Fruit fly (Drosophila melanogaster) whole organism, prepupa: ENCODE results near the gene CG43400.

Experiments used
- Blimp-1 ChIP-seq: fragments of 200-800 bp; sonication (Bioruptor generic); optimal IDR thresholded peaks from 3 replicates; lab custom pipeline; 2017; ENCODE audit warnings: missing biosample characterization, missing genetic modification characterization, mild to moderate bottlenecking, moderate library complexity, missing genetic modification reagents
- CG10631 ChIP-seq: fragments of 200-800 bp; sonication (Bioruptor generic); optimal IDR thresholded peaks from 2 replicates; lab custom pipeline; 2016; ENCODE audit warnings: missing biosample characterization, missing genetic modification characterization
- CG10669 ChIP-seq: fragments of 200-800 bp; sonication (Bioruptor generic); optimal IDR thresholded peaks from 3 replicates; lab custom pipeline; 2018; ENCODE audit warnings: missing biosample characterization, mild to moderate bottlenecking, missing genetic modification characterization, moderate library complexity
- CG11294 ChIP-seq: fragments of 200-800 bp; sonication (Bioruptor generic); IDR thresholded peaks from 2 replicates; pipeline ENCODE4 v1.3.6; 2022; ENCODE audit warnings: missing biosample characterization, missing genetic modification characterization
- CG11762 ChIP-seq: fragments of 200-800 bp; sonication (Bioruptor generic); optimal IDR thresholded peaks from 3 replicates; lab custom pipeline; 2016; ENCODE audit warnings: missing biosample characterization, missing genetic modification characterization; ENCODE audit not compliant: insufficient read depth
- CG11902 ChIP-seq: fragments of 200-800 bp; sonication (Bioruptor generic); optimal IDR thresholded peaks from 3 replicates; lab custom pipeline; 2016; ENCODE audit warnings: missing biosample characterization, missing genetic modification characterization
- CG15336 ChIP-seq: fragments of 200-800 bp; sonication (Bioruptor generic); IDR thresholded peaks from 2 replicates; pipeline ENCODE4 v1.3.6; 2022; ENCODE audit warnings: missing biosample characterization, missing genetic modification characterization
- CG31627 ChIP-seq: fragments of 200-800 bp; sonication (Bioruptor generic); optimal IDR thresholded peaks from 3 replicates; lab custom pipeline; 2016; ENCODE audit warnings: missing biosample characterization, missing genetic modification characterization
- CG34406 ChIP-seq: fragments of 200-800 bp; sonication (Bioruptor generic); optimal IDR thresholded peaks from 3 replicates; lab custom pipeline; 2016; ENCODE audit warnings: missing biosample characterization, missing genetic modification characterization
- CG3919 ChIP-seq: fragments of 200-800 bp; sonication (Bioruptor generic); optimal IDR thresholded peaks from 3 replicates; lab custom pipeline; 2016; ENCODE audit warnings: missing biosample characterization, missing genetic modification characterization
- CG4318 ChIP-seq: fragments of 200-800 bp; sonication (Bioruptor generic); optimal IDR thresholded peaks from 3 replicates; lab custom pipeline; 2017; ENCODE audit warnings: missing biosample characterization, mild to moderate bottlenecking, missing genetic modification characterization
- CG6276 ChIP-seq: fragments of 200-800 bp; sonication (Bioruptor generic); optimal IDR thresholded peaks from 2 replicates; lab custom pipeline; 2017; ENCODE audit warnings: missing biosample characterization, mild to moderate bottlenecking, missing genetic modification characterization
- CG6792 ChIP-seq: fragments of 200-800 bp; sonication (Bioruptor generic); optimal IDR thresholded peaks from 3 replicates; lab custom pipeline; 2016; ENCODE audit warnings: missing biosample characterization, missing genetic modification characterization
- CG6808 ChIP-seq: fragments of 200-800 bp; sonication (Bioruptor generic); optimal IDR thresholded peaks from 3 replicates; lab custom pipeline; 2017; ENCODE audit warnings: missing biosample characterization, missing genetic modification characterization, mild to moderate bottlenecking, moderate library complexity, missing genetic modification reagents
- CG7368 ChIP-seq: fragments of 200-800 bp; sonication (Bioruptor generic); optimal IDR thresholded peaks from 3 replicates; lab custom pipeline; 2016; ENCODE audit warnings: missing biosample characterization, missing genetic modification characterization
- CG8119 ChIP-seq: fragments of 200-800 bp; sonication (Bioruptor generic); IDR thresholded peaks from 3 replicates; pipeline ENCODE4 v1.3.6; 2022; ENCODE audit warnings: missing biosample characterization, missing genetic modification characterization
- CG8319 ChIP-seq: fragments of 200-800 bp; sonication (Bioruptor generic); optimal IDR thresholded peaks from 3 replicates; lab custom pipeline; 2016; ENCODE audit warnings: missing biosample characterization, missing genetic modification characterization
- CG9139 ChIP-seq: fragments of 200-800 bp; sonication (Bioruptor generic); optimal IDR thresholded peaks from 3 replicates; lab custom pipeline; 2017; ENCODE audit warnings: missing biosample characterization, mild to moderate bottlenecking, missing genetic modification characterization
- Eip75B ChIP-seq: fragments of 200-800 bp; sonication (Bioruptor generic); optimal IDR thresholded peaks from 3 replicates; lab custom pipeline; 2016; ENCODE audit warnings: missing biosample characterization, missing genetic modification characterization
- Eip78C ChIP-seq: fragments of 200-800 bp; sonication (Bioruptor generic); peaks from one replicate; lab custom pipeline; 2016; ENCODE audit warnings: missing biosample characterization, missing genetic modification characterization
- Eip93F ChIP-seq: fragments of 200-800 bp; sonication (Bioruptor generic); optimal IDR thresholded peaks from 2 replicates; lab custom pipeline; 2016; ENCODE audit warnings: missing biosample characterization, mild to moderate bottlenecking, missing genetic modification characterization
- Ets21C ChIP-seq: fragments of 200-800 bp; sonication (Bioruptor generic); optimal IDR thresholded peaks from 3 replicates; lab custom pipeline; 2016; ENCODE audit warnings: missing biosample characterization, missing genetic modification characterization
- Ets96B ChIP-seq: fragments of 200-800 bp; optimal IDR thresholded peaks from 2 replicates; lab custom pipeline; 2019; ENCODE audit warnings: missing biosample characterization, mild to moderate bottlenecking, missing genetic modification characterization, moderate library complexity
- Gug ChIP-seq: fragments of 200-800 bp; sonication (Bioruptor generic); IDR thresholded peaks from 2 replicates; pipeline ENCODE4 v1.3.6; 2022; ENCODE audit warnings: missing biosample characterization, missing genetic modification characterization
- Hr38 ChIP-seq: sonication (Bioruptor generic); optimal IDR thresholded peaks from 2 replicates; lab custom pipeline; 2016; ENCODE audit warnings: missing biosample characterization, missing genetic modification characterization
- Hr39 ChIP-seq: fragments of 200-800 bp; sonication (Bioruptor generic); optimal IDR thresholded peaks from 2 replicates; lab custom pipeline; 2016; ENCODE audit warnings: missing biosample characterization, missing genetic modification characterization
- Hr4 ChIP-seq: fragments of 200-800 bp; sonication (Bioruptor generic); optimal IDR thresholded peaks from 3 replicates; lab custom pipeline; 2016; ENCODE audit warnings: missing biosample characterization, missing genetic modification characterization
- Lpt ChIP-seq: fragments of 200-800 bp; sonication (Bioruptor generic); optimal IDR thresholded peaks from 3 replicates; lab custom pipeline; 2016; ENCODE audit warnings: missing biosample characterization, missing genetic modification characterization
- Met ChIP-seq: fragments of 200-800 bp; sonication (Bioruptor generic); optimal IDR thresholded peaks from 3 replicates; lab custom pipeline; 2016; ENCODE audit warnings: missing biosample characterization, missing genetic modification characterization
- OdsH ChIP-seq: fragments of 200-800 bp; sonication (Bioruptor generic); optimal IDR thresholded peaks from 3 replicates; lab custom pipeline; 2016; ENCODE audit warnings: missing biosample characterization, missing genetic modification characterization
- Smox ChIP-seq: fragments of 200-800 bp; sonication (Bioruptor generic); optimal IDR thresholded peaks from 3 replicates; lab custom pipeline; 2016; ENCODE audit warnings: missing biosample characterization, missing genetic modification characterization
- Sox102F ChIP-seq: fragments of 200-800 bp; sonication (Bioruptor generic); optimal IDR thresholded peaks from 2 replicates; lab custom pipeline; 2016; ENCODE audit warnings: missing biosample characterization, mild to moderate bottlenecking, missing genetic modification characterization
- Sox15 ChIP-seq: fragments of 200-800 bp; sonication (Bioruptor generic); optimal IDR thresholded peaks from 3 replicates; lab custom pipeline; 2016; ENCODE audit warnings: missing biosample characterization, missing genetic modification characterization
- achi ChIP-seq: fragments of 200-800 bp; sonication (Bioruptor generic); optimal IDR thresholded peaks from 3 replicates; lab custom pipeline; 2016; ENCODE audit warnings: missing biosample characterization, missing genetic modification characterization
- cyc ChIP-seq: fragments of 200-800 bp; sonication (Bioruptor generic); optimal IDR thresholded peaks from 3 replicates; lab custom pipeline; 2016; ENCODE audit warnings: missing biosample characterization, missing genetic modification characterization
- dac ChIP-seq: fragments of 200-800 bp; sonication (Bioruptor generic); optimal IDR thresholded peaks from 2 replicates; lab custom pipeline; 2017; ENCODE audit warnings: missing biosample characterization, mild to moderate bottlenecking, missing genetic modification characterization
- dsx ChIP-seq: fragments of 200-800 bp; optimal IDR thresholded peaks from 3 replicates; lab custom pipeline; 2019; ENCODE audit warnings: missing biosample characterization, mild to moderate bottlenecking, missing genetic modification characterization, moderate library complexity; ENCODE audit not compliant: poor library complexity, severe bottlenecking
- esn ChIP-seq: fragments of 200-800 bp; sonication (Bioruptor generic); optimal IDR thresholded peaks from 2 replicates; lab custom pipeline; 2016; ENCODE audit warnings: missing biosample characterization, mild to moderate bottlenecking, missing genetic modification characterization, moderate library complexity
- fd59A ChIP-seq: fragments of 200-800 bp; sonication (Bioruptor generic); optimal IDR thresholded peaks from 2 replicates; lab custom pipeline; 2017; ENCODE audit warnings: missing biosample characterization, mild to moderate bottlenecking, missing genetic modification characterization, missing genetic modification reagents
- net ChIP-seq: fragments of 200-800 bp; sonication (Bioruptor generic); optimal IDR thresholded peaks from 3 replicates; lab custom pipeline; 2016; ENCODE audit warnings: missing biosample characterization, missing genetic modification characterization
- pdm3 ChIP-seq: fragments of 200-800 bp; sonication (Bioruptor generic); optimal IDR thresholded peaks from 3 replicates; lab custom pipeline; 2016; ENCODE audit warnings: missing biosample characterization, missing genetic modification characterization
- salr ChIP-seq, 2 experiments: fragments of 200-800 bp; sonication (Bioruptor generic); optimal IDR thresholded peaks; 3 replicates each; lab custom pipeline; 2016 to 2018; ENCODE audit warnings: missing biosample characterization in 2 of 2, missing genetic modification characterization in 2 of 2, mild to moderate bottlenecking in 1 of 2
- spab ChIP-seq: fragments of 200-800 bp; sonication (Bioruptor generic); optimal IDR thresholded peaks from 2 replicates; lab custom pipeline; 2017; ENCODE audit warnings: missing biosample characterization, mild to moderate bottlenecking, missing genetic modification characterization, missing genetic modification reagents
- ss ChIP-seq, 2 experiments: fragments of 200-800 bp; sonication (Bioruptor generic); optimal IDR thresholded peaks; 2 replicates in 1 of 2; 3 replicates in 1 of 2; lab custom pipeline; 2017 to 2018; ENCODE audit warnings: mild to moderate bottlenecking in 2 of 2, missing biosample characterization in 2 of 2, missing genetic modification characterization in 2 of 2, moderate library complexity in 1 of 2
- svp ChIP-seq: fragments of 200-800 bp; sonication (Bioruptor generic); peaks from one replicate; lab custom pipeline; 2016; ENCODE audit warnings: missing biosample characterization, missing genetic modification characterization
- topi ChIP-seq: fragments of 200-800 bp; sonication (Bioruptor generic); optimal IDR thresholded peaks from 3 replicates; lab custom pipeline; 2016; ENCODE audit warnings: missing biosample characterization, missing genetic modification characterization
- vri ChIP-seq: fragments of 200-800 bp; sonication (Bioruptor generic); optimal IDR thresholded peaks from 3 replicates; lab custom pipeline; 2016; ENCODE audit warnings: missing biosample characterization, mild to moderate bottlenecking, missing genetic modification characterization

The CG43400 gene

dm6 chr2L:8478379-8478778 lies 12.2 kb upstream of the CG43400 start:
- no peak for TF ChIP-seq salr (GFP tag; optimal IDR thresholded peaks at IDR 0.05; lab: Kevin White, UChicago)
- TF ChIP-seq esn: no peak
- TF ChIP-seq dac: no peak
- no peak for TF ChIP-seq CG8119
- TF ChIP-seq Eip75B (GFP tag; lab: Kevin White, UChicago): no peak
- TF ChIP-seq CG6808: no peak
- no peak for TF ChIP-seq Sox102F (GFP tag; lab: Kevin White, UChicago)
- TF ChIP-seq CG3919 (GFP tag; lab: Kevin White, UChicago): no peak
- no peak; the same call in 1 of the 2 replicates for TF ChIP-seq CG15336
- TF ChIP-seq Sox15 (GFP tag; lab: Kevin White, UChicago): no peak

dm6 chr2L:8478911-8479706 lies 11.4 kb upstream of the CG43400 start:
- TF ChIP-seq Smox (GFP tag; lab: Kevin White, UChicago) (peak; percentile 9), CG11902 (GFP tag; lab: Kevin White, UChicago) (no peak), CG9139 (peak; percentile 98), CG6276 (GFP tag; lab: Kevin White, UChicago) (peak; percentile 87), Hr39 (GFP tag; lab: Kevin White, UChicago) (no peak), Eip75B (GFP tag; lab: Kevin White, UChicago) (peak; percentile 74), CG11294 (GFP tag; lab: Robert Waterston, UW) (no peak), CG3919 (GFP tag; lab: Kevin White, UChicago) (peak; percentile 71), Gug (no peak), salr (GFP tag; optimal IDR thresholded peaks at IDR 0.05; lab: Kevin White, UChicago) (peak; percentile 73 to 79), Hr4 (peak; percentile 21), Sox102F (GFP tag; lab: Kevin White, UChicago) (peak; percentile 72), dsx (GFP tag; lab: Kevin White, UChicago) (peak; percentile 65), CG8319 (GFP tag; lab: Kevin White, UChicago) (peak; percentile 36), Blimp-1 (GFP tag; lab: Kevin White, UChicago) (peak; percentile 48), Eip93F (GFP tag; lab: Kevin White, UChicago) (peak; percentile 22), Lpt (GFP tag; lab: Kevin White, UChicago) (peak; percentile 82), CG34406 (peak; percentile 54), vri (GFP tag; lab: Kevin White, UChicago) (peak; percentile 69), Hr38 (GFP tag; lab: Kevin White, UChicago) (no peak), cyc (GFP tag; lab: Kevin White, UChicago) (no peak), CG4318 (GFP tag; lab: Kevin White, UChicago) (no peak), CG15336 (peak; percentile 81), topi (GFP tag; lab: Kevin White, UChicago) (peak; percentile 52), CG31627 (no peak), Met (GFP tag; lab: Kevin White, UChicago) (peak; percentile 34), CG10631 (GFP tag; lab: Kevin White, UChicago) (peak; percentile 23), Ets21C (GFP tag; lab: Kevin White, UChicago) (no peak), svp (peak; percentile 39), CG6808 (peak; percentile 98), OdsH (peak; percentile 38), CG7368 (GFP tag; lab: Kevin White, UChicago) (peak; percentile 44), CG6792 (GFP tag; lab: Kevin White, UChicago) (peak; percentile 59), fd59A (peak; percentile 70), net (GFP tag; lab: Kevin White, UChicago) (peak; percentile 73), CG11762 (GFP tag; lab: Kevin White, UChicago) (no peak), spab (GFP tag; lab: Kevin White, UChicago) (peak; percentile 96), esn (peak; percentile 28), Eip78C (GFP tag; lab: Kevin White, UChicago) (peak; percentile 78), achi (GFP tag; lab: Kevin White, UChicago) (peak; percentile 65), CG10669 (GFP tag; lab: Kevin White, UChicago) (peak; percentile 86), CG8119 (peak; percentile 88), ss (GFP tag; optimal IDR thresholded peaks at IDR 0.05; lab: Kevin White, UChicago) (peak; percentile 99), pdm3 (GFP tag; lab: Kevin White, UChicago) (peak; percentile 35), Ets96B (tag; lab: Kevin White, UChicago) (peak; percentile 79), dac (peak; percentile 48)
